Worm (Caenorhabditis elegans) whole organism, late embryonic: ENCODE measurements around the gene F55G7.5.

Experiments
- C08G9.2 ChIP-seq: sonication (generic microtip); optimal IDR thresholded peaks from 2 replicates; lab custom pipeline; 2016; ENCODE audit warnings: mild to moderate bottlenecking, missing genetic modification characterization, moderate library complexity, missing compliant biosample characterization
- F13H6.1 ChIP-seq: sonication (generic microtip); optimal IDR thresholded peaks from 2 replicates; lab custom pipeline; 2016; ENCODE audit warnings: missing genetic modification characterization, missing compliant biosample characterization
- K02D7.2 ChIP-seq: sonication (generic microtip); optimal IDR thresholded peaks from 2 replicates; lab custom pipeline; 2017; ENCODE audit warnings: mild to moderate bottlenecking, missing genetic modification characterization, missing compliant biosample characterization
- K09A11.1 ChIP-seq: sonication (generic microtip); optimal IDR thresholded peaks from 2 replicates; lab custom pipeline; 2017; ENCODE audit warnings: antibody characterized with exemption, mild to moderate bottlenecking, missing genetic modification characterization, missing compliant biosample characterization; ENCODE audit not compliant: insufficient read depth
- Y22D7AL.16 ChIP-seq: sonication (generic microtip); optimal IDR thresholded peaks from 2 replicates; lab custom pipeline; 2016; ENCODE audit warnings: missing genetic modification characterization, missing compliant biosample characterization
- ahr-1 ChIP-seq: sonication (generic microtip); optimal IDR thresholded peaks from 2 replicates; lab custom pipeline; 2016; ENCODE audit warnings: missing genetic modification characterization, missing compliant biosample characterization
- ceh-14 ChIP-seq: sonication (generic microtip); optimal IDR thresholded peaks from 2 replicates; lab custom pipeline; 2016; ENCODE audit warnings: missing genotype, missing genetic modification characterization, missing compliant biosample characterization
- ceh-18 ChIP-seq: sonication (generic microtip); optimal IDR thresholded peaks from 2 replicates; lab custom pipeline; 2016; ENCODE audit warnings: missing genetic modification characterization, missing compliant biosample characterization
- ceh-19 ChIP-seq: fragments of 200-800 bp; sonication (Bioruptor generic); optimal IDR thresholded peaks from 2 replicates; lab custom pipeline; 2018; ENCODE audit warnings: mild to moderate bottlenecking, missing genetic modification characterization, missing compliant biosample characterization
- ceh-2 ChIP-seq: sonication (generic microtip); optimal IDR thresholded peaks from 2 replicates; lab custom pipeline; 2016; ENCODE audit warnings: missing genotype, missing genetic modification characterization, missing compliant biosample characterization
- ceh-22 ChIP-seq: sonication (generic microtip); optimal IDR thresholded peaks from 2 replicates; lab custom pipeline; 2017; ENCODE audit warnings: missing biosample characterization, missing genetic modification characterization
- ceh-31 ChIP-seq: sonication (generic microtip); optimal IDR thresholded peaks from 2 replicates; lab custom pipeline; 2016; ENCODE audit warnings: missing genetic modification characterization, missing compliant biosample characterization
- ceh-6 ChIP-seq: fragments of 200-800 bp; sonication (Bioruptor generic); optimal IDR thresholded peaks from 2 replicates; lab custom pipeline; 2018; ENCODE audit warnings: mild to moderate bottlenecking, missing genetic modification characterization, missing compliant biosample characterization
- ceh-9 ChIP-seq: sonication (generic microtip); optimal IDR thresholded peaks from 2 replicates; lab custom pipeline; 2016; ENCODE audit warnings: mild to moderate bottlenecking, missing genetic modification characterization, inconsistent platforms, missing compliant biosample characterization
- dmd-4 ChIP-seq: sonication (generic microtip); optimal IDR thresholded peaks from 2 replicates; lab custom pipeline; 2016; ENCODE audit warnings: borderline replicate concordance, missing genetic modification characterization, missing compliant biosample characterization
- elt-2 ChIP-seq: sonication (generic microtip); optimal IDR thresholded peaks from 2 replicates; lab custom pipeline; 2016; ENCODE audit warnings: missing genetic modification reagents, missing genetic modification characterization, missing compliant biosample characterization
- ets-4 ChIP-seq: sonication (generic microtip); optimal IDR thresholded peaks from 2 replicates; lab custom pipeline; 2016; ENCODE audit warnings: missing genetic modification characterization, missing compliant biosample characterization
- eyg-1 ChIP-seq: sonication (generic microtip); optimal IDR thresholded peaks from 2 replicates; lab custom pipeline; 2016; ENCODE audit warnings: missing genotype, missing genetic modification characterization, missing compliant biosample characterization
- fkh-6 ChIP-seq: sonication (generic microtip); optimal IDR thresholded peaks from 2 replicates; lab custom pipeline; 2016; ENCODE audit warnings: missing genetic modification characterization, missing compliant biosample characterization
- hlh-30 ChIP-seq: sonication (generic microtip); optimal IDR thresholded peaks from 2 replicates; lab custom pipeline; 2017; ENCODE audit warnings: antibody characterized with exemption, missing genetic modification characterization, missing compliant biosample characterization; ENCODE audit not compliant: insufficient read depth
- hlh-6 ChIP-seq: sonication (generic microtip); optimal IDR thresholded peaks from 2 replicates; lab custom pipeline; 2016; ENCODE audit warnings: missing genotype, missing genetic modification characterization, missing compliant biosample characterization
- lin-11 ChIP-seq: fragments of 200-800 bp; sonication (Bioruptor generic); optimal IDR thresholded peaks from 2 replicates; lab custom pipeline; 2018; ENCODE audit warnings: mild to moderate bottlenecking, missing genetic modification characterization, missing compliant biosample characterization
- madf-2 ChIP-seq: sonication (generic microtip); optimal IDR thresholded peaks from 2 replicates; lab custom pipeline; 2017; ENCODE audit warnings: missing genetic modification characterization, missing compliant biosample characterization
- nhr-11 ChIP-seq: fragments of 150-350 bp; optimal IDR thresholded peaks from 2 replicates; lab custom pipeline; 2014; ENCODE audit warnings: missing biosample characterization, missing genetic modification characterization
- nhr-232 ChIP-seq: sonication (generic microtip); optimal IDR thresholded peaks from 2 replicates; lab custom pipeline; 2016; ENCODE audit warnings: missing genetic modification characterization, missing compliant biosample characterization
- odd-2 ChIP-seq: sonication (generic microtip); optimal IDR thresholded peaks from 2 replicates; lab custom pipeline; 2017; ENCODE audit warnings: antibody characterized with exemption, mild to moderate bottlenecking, missing genetic modification characterization, missing compliant biosample characterization
- pag-3 ChIP-seq: sonication (generic microtip); optimal IDR thresholded peaks from 2 replicates; lab custom pipeline; 2016; ENCODE audit warnings: missing compliant biosample characterization, missing genetic modification characterization, borderline replicate concordance
- pax-1 ChIP-seq: fragments of 150-350 bp; optimal IDR thresholded peaks from 2 replicates; lab custom pipeline; 2014; ENCODE audit warnings: missing biosample characterization, missing genetic modification characterization
- pqm-1 ChIP-seq: sonication (generic microtip); optimal IDR thresholded peaks from 2 replicates; lab custom pipeline; 2016; ENCODE audit warnings: missing genetic modification characterization, missing compliant biosample characterization
- pros-1 ChIP-seq: fragments of 150-350 bp; optimal IDR thresholded peaks from 2 replicates; lab custom pipeline; 2014; ENCODE audit warnings: missing biosample characterization, missing genetic modification reagents, missing genetic modification characterization
- ref-2 ChIP-seq: sonication (generic microtip); optimal IDR thresholded peaks from 2 replicates; lab custom pipeline; 2016; ENCODE audit warnings: missing genetic modification characterization, missing compliant biosample characterization
- sdc-2 ChIP-seq: sonication (generic microtip); optimal IDR thresholded peaks from 2 replicates; lab custom pipeline; 2016; ENCODE audit warnings: missing genotype, missing genetic modification characterization, missing compliant biosample characterization
- tbx-2 ChIP-seq: sonication (generic microtip); optimal IDR thresholded peaks from 2 replicates; lab custom pipeline; 2016; ENCODE audit warnings: missing genetic modification characterization, missing compliant biosample characterization
- ttx-3 ChIP-seq: sonication (generic microtip); optimal IDR thresholded peaks from 2 replicates; lab custom pipeline; 2016; ENCODE audit warnings: missing genetic modification reagents, missing genetic modification characterization, missing compliant biosample characterization
- unc-42 ChIP-seq: sonication (generic microtip); optimal IDR thresholded peaks from 2 replicates; lab custom pipeline; 2016; ENCODE audit warnings: missing genotype, missing genetic modification characterization, missing compliant biosample characterization
- unc-86 ChIP-seq: sonication (generic microtip); optimal IDR thresholded peaks from 2 replicates; lab custom pipeline; 2016; ENCODE audit warnings: missing genetic modification characterization, missing compliant biosample characterization
- zip-5 ChIP-seq: sonication (generic microtip); optimal IDR thresholded peaks from 2 replicates; lab custom pipeline; 2016; ENCODE audit warnings: missing genetic modification characterization, missing compliant biosample characterization

F55G7.5 gene

ce11 chrX:11916705-11917104, 22.0 kb downstream of the F55G7.5 start, which contains the start of gene Y62H9A.13:
Gene Y62H9A.13 (plus strand): TSS chrX:11917005.
- TF ChIP-seq unc-86 (tag; lab: Kevin White, UChicago) (no peak), nhr-232 (tag; lab: Kevin White, UChicago) (no peak), unc-42 (tag; lab: Kevin White, UChicago) (no peak), ceh-22 (tag; lab: Kevin White, UChicago) (no peak), K09A11.1 (tag; lab: Kevin White, UChicago) (no peak), ceh-19 (GFP tag; lab: Kevin White, UChicago) (no peak), hlh-30 (tag; lab: Kevin White, UChicago) (no peak), C08G9.2 (tag; lab: Kevin White, UChicago) (no peak), ceh-2 (no peak), eyg-1 (tag; lab: Kevin White, UChicago) (no peak), pros-1 (tag; lab: Kevin White, UChicago) (no peak), zip-5 (no peak), hlh-6 (tag; lab: Kevin White, UChicago) (no peak), ceh-9 (tag; lab: Kevin White, UChicago) (no peak), ahr-1 (tag; lab: Kevin White, UChicago) (no peak), pqm-1 (tag; lab: Kevin White, UChicago) (no peak), K02D7.2 (tag; lab: Kevin White, UChicago) (no peak), lin-11 (tag; lab: Kevin White, UChicago) (no peak)

- TF ChIP-seq nhr-11 (tag; lab: Kevin White, UChicago) (no peak), ceh-18 (tag; lab: Kevin White, UChicago) (no peak), dmd-4 (no peak), odd-2 (tag; lab: Kevin White, UChicago) (no peak), ref-2 (tag; lab: Kevin White, UChicago) (no peak), zip-5 (no peak), unc-42 (tag; lab: Kevin White, UChicago) (no peak), ttx-3 (tag; lab: Kevin White, UChicago) (no peak), tbx-2 (tag; lab: Kevin White, UChicago) (no peak), pqm-1 (tag; lab: Kevin White, UChicago) (no peak), Y22D7AL.16 (tag; lab: Kevin White, UChicago) (no peak), ceh-14 (tag; lab: Kevin White, UChicago) (no peak), sdc-2 (tag; lab: Kevin White, UChicago) (no peak), ceh-31 (tag; lab: Kevin White, UChicago) (no peak)
- TF ChIP-seq, all 69 proteins: peak for 0
Measured at ce11 chrX:11913824-11914223, 24.9 kb downstream of the F55G7.5 start, which contains the start of gene Y62H9A.12. Gene Y62H9A.12 (plus strand): TSS chrX:11914124.

DNA sequence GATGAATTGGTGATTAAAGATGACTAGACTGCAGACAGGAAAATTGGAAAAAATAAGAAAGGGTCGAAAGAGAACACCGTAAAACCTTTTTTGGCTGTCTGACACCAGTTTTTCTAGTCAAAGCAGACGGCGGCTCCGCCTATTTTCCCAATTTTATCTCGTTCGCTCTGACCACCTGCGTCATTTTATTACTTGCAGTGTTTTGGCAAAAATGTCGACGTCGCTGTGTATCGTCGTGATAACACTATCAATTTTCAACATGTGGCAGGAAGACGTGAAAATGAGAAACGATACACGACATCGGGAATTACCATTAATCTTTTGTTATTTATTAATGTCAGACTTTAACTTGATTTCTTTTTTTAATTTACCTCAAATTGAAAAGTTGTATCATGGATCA, 28.7 kb downstream of the F55G7.5 start, which contains the start of gene Y62H9A.15:
Gene Y62H9A.15 (minus strand): TSS at position 100 of the 400 bp plus-strand sequence.
- TF ChIP-seq ets-4 (no peak), elt-2 (tag; lab: Kevin White, UChicago) (peak; percentile 60), pag-3 (no peak)

DNA sequence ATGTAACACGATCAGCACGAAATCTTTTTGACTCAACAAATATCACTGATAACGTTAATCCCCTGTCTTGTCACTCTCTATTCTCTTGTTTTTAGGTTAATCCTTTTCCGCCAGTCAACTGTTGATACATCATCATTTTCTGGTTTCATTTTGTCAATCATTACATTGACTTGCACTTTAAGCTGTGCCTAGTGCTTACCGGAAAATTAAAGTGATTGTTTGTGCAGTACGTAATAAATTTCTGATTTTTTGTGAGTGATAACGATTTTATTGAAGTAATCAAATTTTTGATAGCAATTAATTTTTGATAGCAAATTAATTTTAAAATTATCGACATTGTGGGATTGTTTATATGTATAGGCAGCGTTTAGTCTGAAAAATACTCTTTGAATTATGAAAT, 29.6 kb downstream of the F55G7.5 start:
- TF ChIP-seq Y22D7AL.16 (tag; lab: Kevin White, UChicago) (no peak), fkh-6 (tag; lab: Kevin White, UChicago) (no peak), pros-1 (tag; lab: Kevin White, UChicago) (no peak), madf-2 (tag; lab: Kevin White, UChicago) (no peak), pax-1 (tag; lab: Kevin White, UChicago) (no peak), elt-2 (tag; lab: Kevin White, UChicago) (peak; percentile 24), ceh-6 (GFP tag; lab: Kevin White, UChicago) (no peak), F13H6.1 (tag; lab: Kevin White, UChicago) (no peak)
